Worm (Caenorhabditis elegans) whole organism, L1 larva: Measurements from ENCODE around the gene fut-1.

Experiments
- aly-2 ChIP-seq: fragments of 150-350 bp; optimal IDR thresholded peaks from 2 replicates; lab custom pipeline; 2014; ENCODE audit warnings: missing biosample characterization, missing genetic modification characterization
- ama-1 ChIP-seq: fragments of 150-350 bp; optimal IDR thresholded peaks from 2 replicates; lab custom pipeline; 2014
- ces-1 ChIP-seq: fragments of 150-350 bp; optimal IDR thresholded peaks from 2 replicates; lab custom pipeline; 2014; ENCODE audit warnings: missing biosample characterization, missing genetic modification reagents, missing genetic modification characterization
- dpl-1 ChIP-seq, 3 experiments: fragments of 150-350 bp in 2 of 3; sonication (generic microtip) in 1 of 3; optimal IDR thresholded peaks; 2 replicates each; lab custom pipeline; 2014 to 2017; ENCODE audit warnings: missing biosample characterization in 3 of 3, missing genetic modification characterization in 3 of 3, missing genetic modification reagents in 3 of 3
- egl-27 ChIP-seq, 2 experiments: fragments of 150-350 bp in 1 of 2; sonication (generic microtip); optimal IDR thresholded peaks; 3 replicates each; lab custom pipeline; 2017 to 2018; ENCODE audit warnings: missing biosample characterization in 2 of 2, missing genetic modification characterization in 2 of 2, missing genetic modification reagents in 2 of 2
- elt-2 ChIP-seq: sonication (generic microtip); optimal IDR thresholded peaks from 2 replicates; lab custom pipeline; 2016; ENCODE audit warnings: missing genetic modification characterization, mild to moderate bottlenecking, inconsistent platforms, missing compliant biosample characterization, missing genetic modification reagents
- lsy-2 ChIP-seq, 2 experiments: fragments of 150-350 bp; optimal IDR thresholded peaks; 2 replicates each; lab custom pipeline; 2014; ENCODE audit warnings: missing biosample characterization in 2 of 2, missing genetic modification characterization in 2 of 2
- nhr-237 ChIP-seq: fragments of 150-350 bp; optimal IDR thresholded peaks from 2 replicates; lab custom pipeline; 2014; ENCODE audit warnings: missing biosample characterization, missing genetic modification characterization
- nhr-71 ChIP-seq: sonication (generic microtip); optimal IDR thresholded peaks from 2 replicates; lab custom pipeline; 2016; ENCODE audit warnings: mild to moderate bottlenecking, missing genetic modification characterization, moderate library complexity, missing compliant biosample characterization
- pag-3 ChIP-seq: sonication (generic microtip); optimal IDR thresholded peaks from 2 replicates; lab custom pipeline; 2017; ENCODE audit warnings: missing genetic modification characterization, mild to moderate bottlenecking, missing compliant biosample characterization, antibody characterized with exemption, borderline replicate concordance; ENCODE audit not compliant: insufficient read depth
- skn-1 ChIP-seq: fragments of 150-350 bp; optimal IDR thresholded peaks from 2 replicates; lab custom pipeline; 2014; ENCODE audit warnings: missing biosample characterization, missing genetic modification characterization
- snpc-4 ChIP-seq: fragments of 150-350 bp; optimal IDR thresholded peaks from 2 replicates; lab custom pipeline; 2014; ENCODE audit warnings: missing biosample characterization, missing genetic modification characterization
- unc-62 ChIP-seq: fragments of 150-350 bp; optimal IDR thresholded peaks from 2 replicates; lab custom pipeline; 2014; ENCODE audit warnings: missing biosample characterization, missing genetic modification reagents, missing genetic modification characterization

ce11 chrII:8763367-8763766 is 4.0 kb upstream of the fut-1 start:
- TF ChIP-seq elt-2 (tag; lab: Kevin White, UChicago) (no peak), lsy-2 (tag; optimal IDR thresholded peaks at IDR 0.05; lab: Kevin White, UChicago) (no peak), skn-1 (tag; lab: Kevin White, UChicago) (no peak), unc-62 (GFP tag; lab: Kevin White, UChicago) (no peak), ama-1 (lab: Kevin White, UChicago) (no peak), pag-3 (tag; lab: Kevin White, UChicago) (no peak), aly-2 (tag; lab: Kevin White, UChicago) (no peak), egl-27 (tag; optimal IDR thresholded peaks at IDR 0.05; lab: Kevin White, UChicago) (no peak), snpc-4 (tag; lab: Kevin White, UChicago) (no peak), dpl-1 (GFP tag; optimal IDR thresholded peaks at IDR 0.05; lab: Kevin White, UChicago) (no peak), nhr-237 (tag; lab: Kevin White, UChicago) (no peak), ces-1 (no peak), nhr-71 (tag; lab: Kevin White, UChicago) (no peak)
